Fruit fly (Drosophila melanogaster) whole organism, embryonic: Measurements from ENCODE around the gene Hrb98DE.

Experiments
- CG10431 ChIP-seq: fragments of 200-800 bp; sonication (Bioruptor generic); optimal IDR thresholded peaks from 3 replicates; lab custom pipeline; 2018; ENCODE audit warnings: missing biosample characterization, mild to moderate bottlenecking, missing genetic modification characterization
- CG11085 ChIP-seq: fragments of 200-800 bp; sonication (Bioruptor generic); IDR thresholded peaks from 2 replicates; pipeline ENCODE4 v1.3.6; 2022; ENCODE audit warnings: missing biosample characterization, missing genetic modification characterization
- CG12236 ChIP-seq: fragments of 200-800 bp; sonication (Bioruptor generic); optimal IDR thresholded peaks from 2 replicates; lab custom pipeline; 2016; ENCODE audit warnings: missing biosample characterization, missing genetic modification characterization
- CG12299 ChIP-seq: fragments of 200-800 bp; sonication (Bioruptor generic); optimal IDR thresholded peaks from 2 replicates; lab custom pipeline; 2018; ENCODE audit warnings: missing biosample characterization, mild to moderate bottlenecking, missing genetic modification characterization
- CG14667 ChIP-seq: fragments of 200-800 bp; sonication (Bioruptor generic); IDR thresholded peaks from 2 replicates; pipeline ENCODE4 v1.3.6; 2022; ENCODE audit warnings: missing biosample characterization, missing genetic modification characterization
- CG1647 ChIP-seq: fragments of 200-800 bp; sonication (Bioruptor generic); optimal IDR thresholded peaks from 3 replicates; lab custom pipeline; 2016; ENCODE audit warnings: missing biosample characterization, missing genetic modification characterization
- CG16779 ChIP-seq: fragments of 200-800 bp; sonication (Bioruptor generic); IDR thresholded peaks from 2 replicates; pipeline ENCODE4 v1.3.6; 2022; ENCODE audit warnings: missing biosample characterization, missing genetic modification characterization
- CG30020 ChIP-seq: fragments of 200-800 bp; optimal IDR thresholded peaks from 2 replicates; lab custom pipeline; 2019; ENCODE audit warnings: missing biosample characterization, mild to moderate bottlenecking, missing genetic modification characterization, moderate library complexity
- CG30403 ChIP-seq: fragments of 200-800 bp; sonication (Bioruptor generic); optimal IDR thresholded peaks from 3 replicates; lab custom pipeline; 2016; ENCODE audit warnings: missing biosample characterization, missing genetic modification characterization
- CG31365 ChIP-seq: fragments of 200-800 bp; sonication (Bioruptor generic); optimal IDR thresholded peaks from 2 replicates; lab custom pipeline; 2018; ENCODE audit warnings: missing biosample characterization, mild to moderate bottlenecking, missing genetic modification characterization
- CG32767 ChIP-seq: fragments of 200-800 bp; sonication (Bioruptor generic); IDR thresholded peaks from 2 replicates; pipeline ENCODE4 v1.3.6; 2022; ENCODE audit warnings: missing biosample characterization, missing genetic modification characterization
- CG3407 ChIP-seq: fragments of 200-800 bp; sonication (Bioruptor generic); optimal IDR thresholded peaks from 2 replicates; lab custom pipeline; 2018; ENCODE audit warnings: missing biosample characterization, mild to moderate bottlenecking, missing genetic modification characterization
- CG3995 ChIP-seq: fragments of 200-800 bp; sonication (Bioruptor generic); optimal IDR thresholded peaks from 3 replicates; lab custom pipeline; 2016; ENCODE audit warnings: missing biosample characterization, missing genetic modification characterization
- CG43689 ChIP-seq: fragments of 200-800 bp; sonication (Bioruptor generic); IDR thresholded peaks from 2 replicates; pipeline ENCODE4 v1.3.6; 2022; ENCODE audit warnings: missing biosample characterization, missing genetic modification characterization
- CG6175 ChIP-seq: fragments of 200-800 bp; sonication (Bioruptor generic); IDR thresholded peaks from 3 replicates; pipeline ENCODE4 v1.3.6; 2022; ENCODE audit warnings: missing biosample characterization, missing genetic modification characterization
- CG6254 ChIP-seq: fragments of 200-800 bp; sonication (Bioruptor generic); optimal IDR thresholded peaks from 3 replicates; lab custom pipeline; 2017; ENCODE audit warnings: mild to moderate bottlenecking, missing biosample characterization, missing genetic modification reagents, missing genetic modification characterization
- CG6689 ChIP-seq: fragments of 200-800 bp; sonication (Bioruptor generic); IDR thresholded peaks from 2 replicates; pipeline ENCODE4 v1.3.6; 2022; ENCODE audit warnings: missing biosample characterization, missing genetic modification characterization
- CG7357 ChIP-seq: fragments of 200-800 bp; sonication (Bioruptor generic); IDR thresholded peaks from 3 replicates; pipeline ENCODE4 v1.3.6; 2022; ENCODE audit warnings: missing biosample characterization, missing genetic modification characterization
- CG7987 ChIP-seq: fragments of 200-800 bp; sonication (Bioruptor generic); optimal IDR thresholded peaks from 2 replicates; lab custom pipeline; 2018; ENCODE audit warnings: missing biosample characterization, mild to moderate bottlenecking, missing genetic modification characterization, moderate library complexity
- CG8944 ChIP-seq: fragments of 200-800 bp; sonication (Bioruptor generic); optimal IDR thresholded peaks from 3 replicates; lab custom pipeline; 2016; ENCODE audit warnings: missing biosample characterization, missing genetic modification characterization
- CG9215 ChIP-seq: fragments of 200-800 bp; sonication (Bioruptor generic); IDR thresholded peaks from 2 replicates; pipeline ENCODE4 v1.3.6; 2022; ENCODE audit warnings: missing biosample characterization, missing genetic modification characterization
- Eip74EF ChIP-seq, 2 experiments: fragments of 200-800 bp in 1 of 2; fragments of >200 bp in 1 of 2; sonication (Bioruptor generic) in 1 of 2; optimal IDR thresholded peaks; 2 replicates each; lab custom pipeline; 2017 to 2019; ENCODE audit warnings: missing biosample characterization in 2 of 2, missing genetic modification characterization in 2 of 2, mild to moderate bottlenecking in 1 of 2, moderate library complexity in 1 of 2
- GATAe ChIP-seq: fragments of 200-800 bp; sonication (Bioruptor generic); conservative IDR thresholded peaks from 2 replicates; pipeline ENCODE4 v1.3.6; 2022; ENCODE audit warnings: missing biosample characterization, missing genetic modification characterization
- Gug ChIP-seq: fragments of 200-800 bp; sonication (Bioruptor generic); IDR thresholded peaks from 4 replicates; pipeline ENCODE4 v1.3.6; 2022; ENCODE audit warnings: missing biosample characterization, missing genetic modification characterization
- HmgD ChIP-seq: fragments of 200-800 bp; sonication (Bioruptor generic); optimal IDR thresholded peaks from 3 replicates; lab custom pipeline; 2016; ENCODE audit warnings: missing biosample characterization, missing genetic modification characterization
- Jarid2 ChIP-seq: fragments of 200-800 bp; sonication (Bioruptor generic); optimal IDR thresholded peaks from 3 replicates; lab custom pipeline; 2017; ENCODE audit warnings: mild to moderate bottlenecking, missing biosample characterization, missing genetic modification reagents, missing genetic modification characterization
- Kr ChIP-seq: fragments of 200-800 bp; sonication (Bioruptor generic); optimal IDR thresholded peaks from 2 replicates; lab custom pipeline; 2017; ENCODE audit warnings: missing biosample characterization, mild to moderate bottlenecking, missing genetic modification characterization
- Neu2 ChIP-seq: fragments of 200-800 bp; sonication (Bioruptor generic); optimal IDR thresholded peaks from 3 replicates; lab custom pipeline; 2016; ENCODE audit warnings: missing biosample characterization, missing genetic modification characterization, borderline replicate concordance
- Ptx1 ChIP-seq: fragments of 200-800 bp; sonication (Bioruptor generic); IDR thresholded peaks from 2 replicates; pipeline ENCODE4 v1.3.6; 2022; ENCODE audit warnings: missing biosample characterization, missing genetic modification characterization
- Usf ChIP-seq: fragments of 200-800 bp; sonication (Bioruptor generic); optimal IDR thresholded peaks from 2 replicates; lab custom pipeline; 2017; ENCODE audit warnings: missing genotype, missing biosample characterization, missing genetic modification characterization
- Xrp1 ChIP-seq: fragments of 200-800 bp; sonication (Bioruptor generic); IDR thresholded peaks from 2 replicates; pipeline ENCODE4 v1.3.6; 2022; ENCODE audit warnings: missing biosample characterization, missing genetic modification characterization
- YL-1 ChIP-seq: fragments of 200-800 bp; sonication (Bioruptor generic); optimal IDR thresholded peaks from 3 replicates; lab custom pipeline; 2017; ENCODE audit warnings: missing biosample characterization, mild to moderate bottlenecking, missing genetic modification characterization
- ab ChIP-seq: fragments of 200-800 bp; sonication (Bioruptor generic); optimal IDR thresholded peaks from 2 replicates; lab custom pipeline; 2016; ENCODE audit warnings: missing biosample characterization, missing genetic modification characterization
- bigmax ChIP-seq: fragments of 200-800 bp; sonication (Bioruptor generic); optimal IDR thresholded peaks from 2 replicates; lab custom pipeline; 2018; ENCODE audit warnings: missing biosample characterization, mild to moderate bottlenecking, missing genetic modification characterization
- br ChIP-seq: fragments of >200 bp; optimal IDR thresholded peaks from 2 replicates; lab custom pipeline; 2017
- corto ChIP-seq: fragments of 200-800 bp; sonication (Bioruptor generic); optimal IDR thresholded peaks from 2 replicates; lab custom pipeline; 2016; ENCODE audit warnings: missing biosample characterization, mild to moderate bottlenecking, missing genetic modification characterization, moderate library complexity
- dan ChIP-seq: fragments of 200-800 bp; sonication (Bioruptor generic); IDR thresholded peaks from 2 replicates; pipeline ENCODE4 v1.3.6; 2022; ENCODE audit warnings: missing biosample characterization, missing genetic modification characterization
- dysf ChIP-seq: fragments of 200-800 bp; sonication (Bioruptor generic); IDR thresholded peaks from 3 replicates; pipeline ENCODE4 v1.3.6; 2022; ENCODE audit warnings: missing biosample characterization, missing genetic modification characterization
- exex ChIP-seq: fragments of 200-800 bp; sonication (Bioruptor generic); optimal IDR thresholded peaks from 4 replicates; lab custom pipeline; 2018; ENCODE audit warnings: missing biosample characterization, mild to moderate bottlenecking, missing genetic modification characterization, moderate library complexity
- fd102C ChIP-seq: fragments of 200-800 bp; sonication (Bioruptor generic); optimal IDR thresholded peaks from 2 replicates; lab custom pipeline; 2018; ENCODE audit warnings: missing biosample characterization, mild to moderate bottlenecking, missing genetic modification characterization, moderate library complexity
- lmd ChIP-seq: fragments of 200-800 bp; sonication (Bioruptor generic); IDR thresholded peaks from 2 replicates; pipeline ENCODE4 v1.3.6; 2022; ENCODE audit warnings: missing biosample characterization, missing genetic modification characterization
- nerfin-2 ChIP-seq: fragments of 200-800 bp; sonication (Bioruptor generic); IDR thresholded peaks from 2 replicates; pipeline ENCODE4 v1.3.6; 2022; ENCODE audit warnings: missing biosample characterization, missing genetic modification characterization; ENCODE audit not compliant: partially characterized antibody
- odd ChIP-seq: fragments of 200-800 bp; sonication (Bioruptor generic); optimal IDR thresholded peaks from 2 replicates; lab custom pipeline; 2017; ENCODE audit warnings: missing biosample characterization, mild to moderate bottlenecking, missing genetic modification characterization
- row ChIP-seq: fragments of 200-800 bp; sonication (Bioruptor generic); IDR thresholded peaks from 3 replicates; pipeline ENCODE4 v1.3.6; 2022; ENCODE audit warnings: missing biosample characterization, missing genetic modification characterization
- sens ChIP-seq: fragments of 200-800 bp; sonication (Bioruptor generic); peaks from one replicate; lab custom pipeline; 2016; ENCODE audit warnings: missing biosample characterization, missing genetic modification characterization
- seq ChIP-seq: fragments of 200-800 bp; sonication (Bioruptor generic); IDR thresholded peaks from 2 replicates; pipeline ENCODE4 v1.3.6; 2022; ENCODE audit warnings: missing biosample characterization, missing genetic modification characterization
- sima ChIP-seq: fragments of 200-800 bp; sonication (Bioruptor generic); optimal IDR thresholded peaks from 2 replicates; lab custom pipeline; 2016; ENCODE audit warnings: missing biosample characterization, missing genetic modification characterization
- stc ChIP-seq: fragments of 200-800 bp; sonication (Bioruptor generic); IDR thresholded peaks from 2 replicates; pipeline ENCODE4 v1.3.6; 2022; ENCODE audit warnings: missing biosample characterization, missing genetic modification characterization
- tx ChIP-seq: fragments of 200-800 bp; sonication (Bioruptor generic); optimal IDR thresholded peaks from 2 replicates; lab custom pipeline; 2016; ENCODE audit warnings: missing biosample characterization, missing genetic modification characterization
- zfh2 ChIP-seq: fragments of 200-800 bp; sonication (Bioruptor generic); optimal IDR thresholded peaks from 2 replicates; lab custom pipeline; 2016; ENCODE audit warnings: missing biosample characterization, missing genetic modification characterization

Hrb98DE gene

dm6 chr3R:28599238-28600127, at the start of gene Hrb98DE, which contains the start of gene Noa36 (continued):
- no peak for TF ChIP-seq CG3995
- TF ChIP-seq CG6254, result no peak
- no peak for TF ChIP-seq CG1647 (GFP tag; lab: Kevin White, UChicago)
- TF ChIP-seq CG6689, result peak; percentile 58
- peak; percentile 15 for TF ChIP-seq corto (GFP tag; lab: Kevin White, UChicago)
- no peak for TF ChIP-seq sima (GFP tag; lab: Kevin White, UChicago)
- TF ChIP-seq dan (GFP tag; lab: Robert Waterston, UW), result no peak
- TF ChIP-seq Usf, result no peak
- no peak for TF ChIP-seq Eip74EF (GFP tag; optimal IDR thresholded peaks at IDR 0.05; lab: Kevin White, UChicago)
- peak; percentile 60 for TF ChIP-seq Ptx1 (GFP tag; lab: Robert Waterston, UW)
- peak; percentile 60; the same call in 1 of the 3 replicates for TF ChIP-seq dysf
- TF ChIP-seq CG12236 (GFP tag; lab: Kevin White, UChicago), result no peak
- no peak for TF ChIP-seq CG6175 (GFP tag; lab: Robert Waterston, UW)
- TF ChIP-seq nerfin-2, result no peak
- TF ChIP-seq Kr (GFP tag; lab: Kevin White, UChicago), result no peak
- TF ChIP-seq HmgD (GFP tag; lab: Kevin White, UChicago), result no peak
- TF ChIP-seq zfh2 (GFP tag; lab: Kevin White, UChicago), result peak; percentile 52
- no peak for TF ChIP-seq CG16779 (GFP tag; lab: Robert Waterston, UW)
- TF ChIP-seq bigmax, result no peak
- TF ChIP-seq CG43689, result no peak
- TF ChIP-seq stc (GFP tag; lab: Robert Waterston, UW), result no peak
- no peak for TF ChIP-seq br (lab: Kevin White, UChicago)
- TF ChIP-seq CG7987 (GFP tag; lab: Kevin White, UChicago), result no peak
- TF ChIP-seq YL-1, result peak; percentile 41
- TF ChIP-seq ab, result peak; percentile 21
- TF ChIP-seq seq (GFP tag; lab: Robert Waterston, UW), result no peak
- 0 out of 2 replicates have a peak, but pooled peaks have one; percentile 46 for TF ChIP-seq CG11085 (GFP tag; lab: Robert Waterston, UW)
- peak; percentile 14 for TF ChIP-seq CG8944 (GFP tag; lab: Kevin White, UChicago)
- TF ChIP-seq Xrp1 (GFP tag; lab: Robert Waterston, UW), result no peak
- TF ChIP-seq tx (GFP tag; lab: Kevin White, UChicago), result no peak
- TF ChIP-seq CG9215, result peak; percentile 62
- peak; percentile 86 for TF ChIP-seq CG30020
- no peak for TF ChIP-seq exex (tag; lab: Kevin White, UChicago)
- TF ChIP-seq lmd, result peak; percentile 53; the same call in 1 of the 2 replicates
- TF ChIP-seq Gug (GFP tag; lab: Robert Waterston, UW), result peak; percentile 76; the same call in 3 of the 4 replicates
- TF ChIP-seq CG14667 (GFP tag; lab: Robert Waterston, UW), result peak; percentile 38; the same call in 1 of the 2 replicates
- no peak for TF ChIP-seq CG10431
- no peak for TF ChIP-seq odd (GFP tag; lab: Kevin White, UChicago)
- TF ChIP-seq row (GFP tag; lab: Robert Waterston, UW), result peak; percentile 77
- TF ChIP-seq Jarid2 (GFP tag; lab: Kevin White, UChicago), result peak; percentile 63
- TF ChIP-seq CG7357 (GFP tag; lab: Robert Waterston, UW), result peak; percentile 94
- TF ChIP-seq Neu2 (GFP tag; lab: Kevin White, UChicago), result no peak
- no peak for TF ChIP-seq CG12299 (tag; lab: Kevin White, UChicago)
- no peak for TF ChIP-seq CG32767 (GFP tag; lab: Robert Waterston, UW)
- TF ChIP-seq CG3407, result no peak
- no peak for TF ChIP-seq CG31365 (tag; lab: Kevin White, UChicago)
- TF ChIP-seq GATAe (GFP tag; lab: Robert Waterston, UW), result no peak
- peak; percentile 67 for TF ChIP-seq CG30403 (GFP tag; lab: Kevin White, UChicago)
- no peak for TF ChIP-seq fd102C (GFP tag; lab: Kevin White, UChicago)
- TF ChIP-seq sens, result peak; percentile 24
